Worm (Caenorhabditis elegans) whole organism, L1 larva: ENCODE measurements around the gene F26F2.7.

Experiments used
- Y116A8C.19 ChIP-seq: sonication (generic microtip); optimal IDR thresholded peaks from 2 replicates; lab custom pipeline; 2016; ENCODE audit warnings: missing compliant biosample characterization, missing genetic modification characterization, borderline replicate concordance
- ceh-63 ChIP-seq: fragments of 200-800 bp; sonication (Bioruptor generic); optimal IDR thresholded peaks from 2 replicates; lab custom pipeline; 2018; ENCODE audit warnings: mild to moderate bottlenecking, missing genetic modification characterization, missing compliant biosample characterization
- ces-1 ChIP-seq: fragments of 150-350 bp; optimal IDR thresholded peaks from 2 replicates; lab custom pipeline; 2014; ENCODE audit warnings: missing biosample characterization, missing genetic modification reagents, missing genetic modification characterization
- fos-1 ChIP-seq: fragments of 150-350 bp; optimal IDR thresholded peaks from 2 replicates; lab custom pipeline; 2014; ENCODE audit warnings: missing biosample characterization, missing genetic modification characterization
- nhr-28 ChIP-seq: fragments of 150-350 bp; optimal IDR thresholded peaks from 2 replicates; lab custom pipeline; 2014; ENCODE audit warnings: missing biosample characterization, missing genetic modification characterization
- nhr-47 ChIP-seq: sonication (generic microtip); optimal IDR thresholded peaks from 2 replicates; lab custom pipeline; 2016; ENCODE audit warnings: mild to moderate bottlenecking, missing genetic modification characterization, moderate library complexity, missing compliant biosample characterization
- nhr-77 ChIP-seq: fragments of 150-350 bp; optimal IDR thresholded peaks from 2 replicates; lab custom pipeline; 2014; ENCODE audit warnings: missing biosample characterization, missing genetic modification characterization
- nhr-84 ChIP-seq: sonication (generic microtip); optimal IDR thresholded peaks from 2 replicates; lab custom pipeline; 2017; ENCODE audit warnings: missing biosample characterization, missing genetic modification characterization
- snpc-4 ChIP-seq: fragments of 150-350 bp; optimal IDR thresholded peaks from 2 replicates; lab custom pipeline; 2014; ENCODE audit warnings: missing biosample characterization, missing genetic modification characterization
- sox-4 ChIP-seq: sonication (generic microtip); optimal IDR thresholded peaks from 2 replicates; lab custom pipeline; 2016; ENCODE audit warnings: missing genetic modification characterization, missing compliant biosample characterization
- tlp-1 ChIP-seq: fragments of 150-350 bp; optimal IDR thresholded peaks from 2 replicates; lab custom pipeline; 2014; ENCODE audit warnings: missing biosample characterization, missing genetic modification characterization
- xbp-1 ChIP-seq: sonication (generic microtip); optimal IDR thresholded peaks from 2 replicates; lab custom pipeline; 2016; ENCODE audit warnings: missing genetic modification characterization, missing compliant biosample characterization

- TF ChIP-seq tlp-1 (tag; lab: Kevin White, UChicago) (no peak), nhr-77 (tag; lab: Kevin White, UChicago) (no peak), nhr-28 (tag; lab: Kevin White, UChicago) (no peak), Y116A8C.19 (tag; lab: Kevin White, UChicago) (no peak), nhr-84 (tag; lab: Kevin White, UChicago) (no peak), ceh-63 (GFP tag; lab: Kevin White, UChicago) (no peak), xbp-1 (tag; lab: Kevin White, UChicago) (no peak), sox-4 (tag; lab: Kevin White, UChicago) (no peak), snpc-4 (tag; lab: Kevin White, UChicago) (no peak), nhr-47 (tag; lab: Kevin White, UChicago) (no peak), fos-1 (tag; lab: Kevin White, UChicago) (no peak), ces-1 (no peak)
Measured at ce11 chrV:20609494-20609893, 28.7 kb downstream of the F26F2.7 start, which contains the start of gene grd-2.
